Fruit fly (Drosophila melanogaster) whole organism, embryonic: ENCODE results near the gene sphe.
A peak's percentile ranks its signal among the peaks of the same experiment; 100 is the strongest.

Experiments used
- Ada2b ChIP-seq: fragments of 200-800 bp; sonication (Bioruptor generic); IDR thresholded peaks from 2 replicates; pipeline ENCODE4 v1.3.6; 2022; ENCODE audit warnings: missing biosample characterization, missing genetic modification characterization
- Atf6 ChIP-seq: fragments of 200-800 bp; sonication (Bioruptor generic); IDR thresholded peaks from 2 replicates; pipeline ENCODE4 v1.3.6; 2022; ENCODE audit warnings: missing biosample characterization, missing genetic modification characterization
- CG11456 ChIP-seq: fragments of 200-800 bp; sonication (Bioruptor generic); IDR thresholded peaks from 3 replicates; pipeline ENCODE4 v1.3.6; 2022; ENCODE audit warnings: missing biosample characterization, missing genetic modification characterization
- CG12104 ChIP-seq: fragments of 200-800 bp; sonication (Bioruptor generic); optimal IDR thresholded peaks from 3 replicates; lab custom pipeline; 2016; ENCODE audit warnings: missing biosample characterization, missing genetic modification characterization
- CG12659 ChIP-seq: fragments of 200-800 bp; sonication (Bioruptor generic); optimal IDR thresholded peaks from 3 replicates; lab custom pipeline; 2017; ENCODE audit warnings: mild to moderate bottlenecking, missing biosample characterization, missing genetic modification reagents, missing genetic modification characterization
- CG13296 ChIP-seq: fragments of 200-800 bp; sonication (Bioruptor generic); optimal IDR thresholded peaks from 3 replicates; lab custom pipeline; 2018; ENCODE audit warnings: missing biosample characterization, mild to moderate bottlenecking, missing genetic modification characterization
- CG15479 ChIP-seq: fragments of 200-800 bp; sonication (Bioruptor generic); optimal IDR thresholded peaks from 3 replicates; lab custom pipeline; 2019; ENCODE audit warnings: missing biosample characterization, mild to moderate bottlenecking, missing genetic modification characterization, moderate library complexity
- CG16779 ChIP-seq: fragments of 200-800 bp; sonication (Bioruptor generic); IDR thresholded peaks from 2 replicates; pipeline ENCODE4 v1.3.6; 2022; ENCODE audit warnings: missing biosample characterization, missing genetic modification characterization
- CG17359 ChIP-seq: fragments of 200-800 bp; sonication (Bioruptor generic); optimal IDR thresholded peaks from 3 replicates; lab custom pipeline; 2018; ENCODE audit warnings: missing biosample characterization, mild to moderate bottlenecking, missing genetic modification characterization, moderate library complexity
- CG17361 ChIP-seq: fragments of 200-800 bp; sonication (Bioruptor generic); IDR thresholded peaks from 3 replicates; pipeline ENCODE4 v1.3.6; 2022; ENCODE audit warnings: missing biosample characterization, missing genetic modification characterization
- CG17385 ChIP-seq: fragments of 200-800 bp; sonication (Bioruptor generic); optimal IDR thresholded peaks from 3 replicates; lab custom pipeline; 2018; ENCODE audit warnings: missing biosample characterization, mild to moderate bottlenecking, missing genetic modification characterization
- CG1832 ChIP-seq: fragments of 200-800 bp; sonication (Bioruptor generic); optimal IDR thresholded peaks from 2 replicates; lab custom pipeline; 2017; ENCODE audit warnings: missing biosample characterization, mild to moderate bottlenecking, missing genetic modification characterization, inconsistent platforms
- CG2199 ChIP-seq: fragments of 200-800 bp; sonication (Bioruptor generic); IDR thresholded peaks from 3 replicates; pipeline ENCODE4 v1.3.6; 2022; ENCODE audit warnings: missing biosample characterization, missing genetic modification characterization
- CG3065 ChIP-seq: fragments of 200-800 bp; sonication (Bioruptor generic); optimal IDR thresholded peaks from 2 replicates; lab custom pipeline; 2016; ENCODE audit warnings: missing biosample characterization, missing genetic modification characterization
- CG31365 ChIP-seq: fragments of 200-800 bp; sonication (Bioruptor generic); optimal IDR thresholded peaks from 2 replicates; lab custom pipeline; 2018; ENCODE audit warnings: missing biosample characterization, mild to moderate bottlenecking, missing genetic modification characterization
- CG32772 ChIP-seq: fragments of 200-800 bp; sonication (Bioruptor generic); IDR thresholded peaks from 2 replicates; pipeline ENCODE4 v1.3.6; 2022; ENCODE audit warnings: missing biosample characterization, missing genetic modification characterization
- CG34376 ChIP-seq: fragments of 200-800 bp; sonication (Bioruptor generic); optimal IDR thresholded peaks from 2 replicates; lab custom pipeline; 2018; ENCODE audit warnings: missing biosample characterization, mild to moderate bottlenecking, missing genetic modification characterization
- CG43689 ChIP-seq: fragments of 200-800 bp; sonication (Bioruptor generic); IDR thresholded peaks from 2 replicates; pipeline ENCODE4 v1.3.6; 2022; ENCODE audit warnings: missing biosample characterization, missing genetic modification characterization
- CG4404 ChIP-seq: fragments of 200-800 bp; sonication (Bioruptor generic); IDR thresholded peaks from 2 replicates; pipeline ENCODE4 v1.3.6; 2022; ENCODE audit warnings: missing biosample characterization, missing genetic modification characterization
- CG7372 ChIP-seq: fragments of 200-800 bp; sonication (Bioruptor generic); IDR thresholded peaks from 2 replicates; pipeline ENCODE4 v1.3.6; 2022; ENCODE audit warnings: missing biosample characterization, missing genetic modification characterization
- CG7839 ChIP-seq: fragments of 200-800 bp; sonication (Bioruptor generic); optimal IDR thresholded peaks from 3 replicates; lab custom pipeline; 2018; ENCODE audit warnings: missing biosample characterization, mild to moderate bottlenecking, missing genetic modification characterization, moderate library complexity
- CkIIα-i1 ChIP-seq: fragments of 200-800 bp; sonication (Bioruptor generic); IDR thresholded peaks from 2 replicates; pipeline ENCODE4 v1.3.6; 2022; ENCODE audit warnings: missing biosample characterization, missing genetic modification characterization
- GATAe ChIP-seq: fragments of 200-800 bp; sonication (Bioruptor generic); conservative IDR thresholded peaks from 2 replicates; pipeline ENCODE4 v1.3.6; 2022; ENCODE audit warnings: missing biosample characterization, missing genetic modification characterization
- MTF-1 ChIP-seq: fragments of 200-800 bp; sonication (Bioruptor generic); optimal IDR thresholded peaks from 2 replicates; lab custom pipeline; 2018; ENCODE audit warnings: missing biosample characterization, mild to moderate bottlenecking, missing genetic modification characterization, borderline replicate concordance
- Med ChIP-seq: fragments of 200-800 bp; sonication (Bioruptor generic); peaks from one replicate; lab custom pipeline; 2016; ENCODE audit warnings: missing biosample characterization, missing genetic modification characterization, mild to moderate bottlenecking, inconsistent platforms, moderate library complexity
- Meics ChIP-seq: fragments of 200-800 bp; sonication (Bioruptor generic); optimal IDR thresholded peaks from 2 replicates; lab custom pipeline; 2017; ENCODE audit warnings: missing biosample characterization, mild to moderate bottlenecking, missing genetic modification characterization
- Mrtf ChIP-seq: fragments of 200-800 bp; sonication (Bioruptor generic); IDR thresholded peaks from 3 replicates; pipeline ENCODE4 v1.3.6; 2022; ENCODE audit warnings: missing biosample characterization, missing genetic modification characterization
- Nf-YC ChIP-seq: fragments of 200-800 bp; optimal IDR thresholded peaks from 3 replicates; lab custom pipeline; 2019; ENCODE audit warnings: missing biosample characterization, mild to moderate bottlenecking, missing genetic modification characterization, moderate library complexity
- Optix ChIP-seq: fragments of 200-800 bp; sonication (Bioruptor generic); IDR thresholded peaks from 3 replicates; pipeline ENCODE4 v1.3.6; 2022; ENCODE audit warnings: missing biosample characterization, missing genetic modification characterization
- PHDP ChIP-seq: fragments of 200-800 bp; sonication (Bioruptor generic); optimal IDR thresholded peaks from 3 replicates; lab custom pipeline; 2018; ENCODE audit warnings: missing biosample characterization, mild to moderate bottlenecking, missing genetic modification characterization, moderate library complexity
- Sin3A ChIP-seq: fragments of >200 bp; optimal IDR thresholded peaks from 2 replicates; lab custom pipeline; 2018
- Tbp ChIP-seq: fragments of >200 bp; optimal IDR thresholded peaks from 2 replicates; lab custom pipeline; 2018; ENCODE audit warnings: missing biosample characterization, missing genetic modification characterization
- ato ChIP-seq: fragments of 200-800 bp; sonication (Bioruptor generic); IDR thresholded peaks from 2 replicates; pipeline ENCODE4 v1.3.6; 2022; ENCODE audit warnings: missing biosample characterization, missing genetic modification characterization; ENCODE audit not compliant: partially characterized antibody
- bsh ChIP-seq, 2 experiments: fragments of 200-800 bp; sonication (Bioruptor generic); optimal IDR thresholded peaks; 2 replicates each; lab custom pipeline; 2017 to 2018; ENCODE audit warnings: mild to moderate bottlenecking in 2 of 2, missing biosample characterization in 2 of 2, missing genetic modification characterization in 2 of 2, moderate library complexity in 1 of 2
- btn ChIP-seq: fragments of 200-800 bp; sonication (Bioruptor generic); optimal IDR thresholded peaks from 2 replicates; lab custom pipeline; 2016; ENCODE audit warnings: missing biosample characterization, missing genetic modification characterization
- crol ChIP-seq: fragments of 200-800 bp; sonication (Bioruptor generic); IDR thresholded peaks from 2 replicates; pipeline ENCODE4 v1.3.6; 2022; ENCODE audit warnings: missing biosample characterization, missing genetic modification characterization
- gcm ChIP-seq: fragments of 200-800 bp; sonication (Bioruptor generic); optimal IDR thresholded peaks from 2 replicates; lab custom pipeline; 2019; ENCODE audit warnings: missing biosample characterization, mild to moderate bottlenecking, missing genetic modification characterization, moderate library complexity
- gsb-n ChIP-seq: fragments of 200-800 bp; sonication (Bioruptor generic); optimal IDR thresholded peaks from 3 replicates; lab custom pipeline; 2018; ENCODE audit warnings: missing biosample characterization, mild to moderate bottlenecking, missing genetic modification characterization
- ham ChIP-seq: fragments of 200-800 bp; sonication (Bioruptor generic); IDR thresholded peaks from 2 replicates; pipeline ENCODE4 v1.3.6; 2022; ENCODE audit warnings: missing biosample characterization, missing genetic modification characterization
- ind ChIP-seq: fragments of 200-800 bp; sonication (Bioruptor generic); optimal IDR thresholded peaks from 3 replicates; lab custom pipeline; 2016; ENCODE audit warnings: missing biosample characterization, missing genetic modification characterization
- kah ChIP-seq: fragments of 200-800 bp; sonication (Bioruptor generic); optimal IDR thresholded peaks from 2 replicates; lab custom pipeline; 2018; ENCODE audit warnings: missing biosample characterization, mild to moderate bottlenecking, missing genetic modification characterization
- peb ChIP-seq: fragments of 200-800 bp; sonication (Bioruptor generic); IDR thresholded peaks from 2 replicates; pipeline ENCODE4 v1.3.6; 2022; ENCODE audit warnings: missing biosample characterization, missing genetic modification characterization
- pzg ChIP-seq: fragments of 200-800 bp; sonication (Bioruptor generic); optimal IDR thresholded peaks from 3 replicates; lab custom pipeline; 2018; ENCODE audit warnings: missing biosample characterization, mild to moderate bottlenecking, missing genetic modification characterization, moderate library complexity
- sens ChIP-seq: fragments of 200-800 bp; sonication (Bioruptor generic); peaks from one replicate; lab custom pipeline; 2016; ENCODE audit warnings: missing biosample characterization, missing genetic modification characterization
- slp2 ChIP-seq: fragments of 200-800 bp; sonication (Bioruptor generic); optimal IDR thresholded peaks from 2 replicates; lab custom pipeline; 2016; ENCODE audit warnings: missing biosample characterization, missing genetic modification characterization
- sr ChIP-seq: fragments of 200-800 bp; sonication (Bioruptor generic); IDR thresholded peaks from 3 replicates; pipeline ENCODE4 v1.3.6; 2022; ENCODE audit warnings: missing biosample characterization, missing genetic modification characterization
- unpg ChIP-seq: fragments of 200-800 bp; sonication (Bioruptor generic); optimal IDR thresholded peaks from 3 replicates; lab custom pipeline; 2018; ENCODE audit warnings: missing biosample characterization, mild to moderate bottlenecking, missing genetic modification characterization, moderate library complexity
- yki ChIP-seq: fragments of >200 bp; optimal IDR thresholded peaks from 3 replicates; lab custom pipeline; 2018

The sphe gene

DNA sequence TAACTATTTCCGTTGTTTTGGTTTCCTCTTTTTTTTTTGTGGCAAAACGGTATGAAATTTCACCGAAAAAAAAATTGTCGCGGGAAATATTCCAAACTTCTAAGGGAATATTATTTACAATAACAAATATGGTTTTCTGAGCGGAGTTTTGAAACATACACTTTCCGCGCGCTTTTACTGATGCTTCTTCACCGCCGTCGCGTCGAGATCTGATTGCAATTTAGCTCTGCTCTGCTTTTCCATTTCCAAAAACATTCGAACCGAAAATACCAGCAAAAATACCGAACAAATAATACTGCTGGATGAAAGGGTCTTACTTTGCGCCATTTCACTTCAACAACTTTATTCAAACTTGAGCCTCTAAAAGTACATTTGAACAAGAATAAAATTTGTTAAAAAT is 6.8 kb downstream of the sphe start, which contains the start of gene Septin4 (continued):
- no peak for TF ChIP-seq ato (GFP tag; lab: Robert Waterston, UW)
- TF ChIP-seq, all 482 proteins: peak for 22

DNA sequence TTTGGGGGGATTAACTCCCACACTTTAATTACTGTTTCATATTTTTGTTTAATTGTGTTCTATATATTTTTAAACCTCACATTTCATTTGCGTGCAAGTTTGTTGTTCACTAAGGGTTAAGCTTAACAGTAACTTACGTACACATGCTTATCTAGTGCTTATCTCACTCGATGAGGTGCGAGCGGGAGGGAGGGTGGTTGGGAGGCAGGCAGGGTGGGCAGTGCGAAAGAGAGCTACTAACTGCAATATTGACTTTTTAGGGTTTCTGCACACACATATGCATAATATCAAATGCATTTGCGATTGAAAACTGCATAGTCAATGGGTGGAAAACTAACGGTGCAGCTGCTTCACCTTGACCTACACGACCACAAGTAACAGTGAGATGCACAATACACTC is 7.3 kb downstream of the sphe start:
- TF ChIP-seq Ada2b (GFP tag; lab: Robert Waterston, UW), result 0 out of 2 replicates have a peak, but pooled peaks have one; percentile 4
- TF ChIP-seq Tbp (GFP tag; lab: Kevin White, UChicago), result no peak
- TF ChIP-seq GATAe (GFP tag; lab: Robert Waterston, UW), result peak; percentile 68
- TF ChIP-seq crol, result peak; percentile 51
- TF ChIP-seq gcm (GFP tag; lab: Kevin White, UChicago), result no peak
- no peak for TF ChIP-seq CG7372 (GFP tag; lab: Robert Waterston, UW)
- TF ChIP-seq pzg (GFP tag; lab: Kevin White, UChicago), result no peak
- TF ChIP-seq CG1832 (GFP tag; lab: Kevin White, UChicago), result peak; percentile 13
- TF ChIP-seq bsh (GFP tag; optimal IDR thresholded peaks at IDR 0.05; lab: Kevin White, UChicago), result no peak
- no peak for TF ChIP-seq peb (GFP tag; lab: Robert Waterston, UW)
- TF ChIP-seq CG13296 (GFP tag; lab: Kevin White, UChicago), result no peak
- TF ChIP-seq, all 482 proteins: peak for 4

DNA sequence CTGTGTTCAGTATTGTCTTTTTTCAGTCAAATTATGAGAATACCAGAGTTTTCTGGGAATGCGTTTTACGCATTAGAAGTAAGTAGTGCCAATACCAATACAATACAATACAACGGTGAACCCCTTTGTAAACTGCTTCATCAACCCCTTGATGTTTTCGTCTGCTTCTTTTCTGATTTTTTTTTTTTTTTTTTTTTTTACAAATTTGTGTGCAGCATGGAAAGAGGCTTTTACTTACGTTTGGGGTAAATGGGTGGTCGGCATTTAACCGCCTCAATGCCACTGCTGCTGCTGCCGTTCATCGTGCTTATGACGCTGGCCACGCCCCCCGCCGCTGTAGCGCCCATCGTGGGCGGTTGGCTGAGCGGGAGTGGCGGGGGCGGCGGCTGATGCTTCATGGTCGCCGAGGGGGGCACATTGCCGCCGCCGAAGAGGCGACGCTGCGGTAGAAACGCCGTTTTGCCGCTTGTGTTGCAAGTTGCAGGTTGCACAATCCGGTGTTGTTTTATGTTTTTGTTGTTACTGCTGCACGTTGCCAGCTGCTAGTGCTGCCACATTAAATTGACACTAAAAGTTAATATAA is 7.9 kb downstream of the sphe start:
- TF ChIP-seq CG11456, result 0 out of 3 replicates have a peak, but pooled peaks have one; percentile 56
- no peak for TF ChIP-seq MTF-1 (GFP tag; lab: Kevin White, UChicago)
- TF ChIP-seq CG12104 (GFP tag; lab: Kevin White, UChicago), result no peak
- TF ChIP-seq gsb-n (tag; lab: Kevin White, UChicago), result no peak
- TF ChIP-seq CG3065 (GFP tag; lab: Kevin White, UChicago), result peak; percentile 19
- TF ChIP-seq CG34376 (GFP tag; lab: Kevin White, UChicago), result no peak
- TF ChIP-seq Mrtf (GFP tag; lab: Robert Waterston, UW), result no peak
- TF ChIP-seq CG16779 (GFP tag; lab: Robert Waterston, UW), result 0 out of 2 replicates have a peak, but pooled peaks have one; percentile 4
- peak; percentile 65 for TF ChIP-seq CG32772 (GFP tag; lab: Robert Waterston, UW)
- no peak for TF ChIP-seq Atf6 (GFP tag; lab: Robert Waterston, UW)
- TF ChIP-seq CG4404, result peak; percentile 10; the same call in 1 of the 2 replicates
- TF ChIP-seq CkIIα-i1 (GFP tag; lab: Robert Waterston, UW), result no peak
- TF ChIP-seq CG17385 (GFP tag; lab: Kevin White, UChicago), result no peak
- TF ChIP-seq crol, result peak; percentile 80
- peak; percentile 43 for TF ChIP-seq sens (GFP tag; lab: Kevin White, UChicago)
- TF ChIP-seq CG17359 (tag; lab: Kevin White, UChicago), result peak; percentile 58
- TF ChIP-seq sr (GFP tag; lab: Robert Waterston, UW), result peak; percentile 72
- peak; percentile 2 for TF ChIP-seq CG31365 (tag; lab: Kevin White, UChicago)
- peak; percentile 52; the same call in 1 of the 3 replicates for TF ChIP-seq CG2199 (GFP tag; lab: Robert Waterston, UW)
- no peak for TF ChIP-seq ham (GFP tag; lab: Robert Waterston, UW)
- TF ChIP-seq Nf-YC (tag; lab: Kevin White, UChicago), result no peak
- TF ChIP-seq Med (GFP tag; lab: Kevin White, UChicago), result peak; percentile 56
- TF ChIP-seq kah (GFP tag; lab: Kevin White, UChicago), result no peak
- TF ChIP-seq CG15479, result no peak

DNA sequence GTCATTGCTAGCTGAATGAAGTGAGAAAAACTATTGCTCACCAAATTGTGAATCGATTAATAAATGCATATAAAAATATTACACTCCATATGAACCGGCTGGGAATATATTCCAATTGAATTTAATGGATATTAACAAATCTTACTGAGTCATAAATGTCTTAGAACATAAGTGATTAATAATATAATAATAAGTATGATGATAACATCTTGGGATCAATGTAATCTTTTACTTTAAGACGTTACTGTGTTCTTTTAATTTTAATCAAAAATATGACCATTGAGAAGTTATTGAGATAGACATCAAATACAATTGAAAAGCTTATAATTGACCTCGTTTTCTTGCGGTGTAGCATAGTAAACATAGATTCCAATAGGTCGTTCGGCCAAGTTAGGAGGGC is 9.4 kb downstream of the sphe start:
- no peak for TF ChIP-seq ind (GFP tag; lab: Kevin White, UChicago)
- peak; percentile 12 for TF ChIP-seq PHDP
- no peak for TF ChIP-seq Sin3A (lab: Kevin White, UChicago)
- TF ChIP-seq CG17361 (GFP tag; lab: Robert Waterston, UW), result no peak
- TF ChIP-seq Optix (GFP tag; lab: Robert Waterston, UW), result no peak
- TF ChIP-seq CG7839 (tag; lab: Kevin White, UChicago), result peak; percentile 51
- no peak for TF ChIP-seq Meics (GFP tag; lab: Kevin White, UChicago)
- TF ChIP-seq slp2 (GFP tag; lab: Kevin White, UChicago), result no peak
- TF ChIP-seq btn (GFP tag; lab: Kevin White, UChicago), result no peak
- peak; percentile 5 for TF ChIP-seq unpg (GFP tag; lab: Kevin White, UChicago)
- TF ChIP-seq CG12659 (GFP tag; lab: Kevin White, UChicago), result peak; percentile 10
- TF ChIP-seq CG43689 (GFP tag; lab: Robert Waterston, UW), result no peak
- no peak for TF ChIP-seq yki (lab: Kevin White, UChicago)
